Worm (Caenorhabditis elegans) whole organism, L3 larva: Measurements from ENCODE around the gene K08D10.13.

Experiments
- lsy-12 ChIP-seq: sonication (generic microtip); optimal IDR thresholded peaks from 2 replicates; lab custom pipeline; 2016; ENCODE audit warnings: mild to moderate bottlenecking, missing genetic modification characterization, missing compliant biosample characterization
- nhr-237 ChIP-seq: fragments of 150-350 bp; optimal IDR thresholded peaks from 2 replicates; lab custom pipeline; 2014; ENCODE audit warnings: missing biosample characterization, missing genetic modification characterization
- nhr-28 ChIP-seq: fragments of 150-350 bp; optimal IDR thresholded peaks from 2 replicates; lab custom pipeline; 2014; ENCODE audit warnings: missing biosample characterization, missing genetic modification characterization
- nhr-76 ChIP-seq: fragments of 150-350 bp; sonication (generic microtip); optimal IDR thresholded peaks from 5 replicates; lab custom pipeline; 2014; ENCODE audit warnings: missing biosample characterization, missing genetic modification characterization
- pqm-1 ChIP-seq: fragments of 150-350 bp; optimal IDR thresholded peaks from 2 replicates; lab custom pipeline; 2017; ENCODE audit warnings: missing biosample characterization, missing genetic modification characterization, inconsistent platforms
- unc-62 ChIP-seq: fragments of 150-350 bp; sonication (generic microtip); optimal IDR thresholded peaks from 4 replicates; lab custom pipeline; 2014; ENCODE audit warnings: missing biosample characterization, missing genetic modification reagents, missing genetic modification characterization

ce11 chrIV:4164392-4164791, 7.0 kb downstream of the K08D10.13 start, which contains the start of gene scrm-8:
- TF ChIP-seq pqm-1 (no peak), nhr-28 (no peak), lsy-12 (no peak), unc-62 (GFP tag; lab: Kevin White, UChicago) (no peak), nhr-237 (tag; lab: Kevin White, UChicago) (no peak), nhr-76 (tag; lab: Kevin White, UChicago) (no peak)
